Worm (Caenorhabditis elegans): ENCODE data around the gene srbc-63.

- TF ChIP-seq nhr-237 (tag; optimal IDR thresholded peaks at IDR 0.05) = no peak
- TF ChIP-seq sptf-1 (tag; optimal IDR thresholded peaks at IDR 0.05) = no peak
- no peak for TF ChIP-seq elt-3 (tag; optimal IDR thresholded peaks at IDR 0.05)
- TF ChIP-seq snpc-4 (tag; optimal IDR thresholded peaks at IDR 0.05) = no peak
- TF ChIP-seq ztf-11 (tag; optimal IDR thresholded peaks at IDR 0.05) = no peak
- no peak for TF ChIP-seq ham-2 (GFP tag; optimal IDR thresholded peaks at IDR 0.05)
- TF ChIP-seq mep-1 (tag; optimal IDR thresholded peaks at IDR 0.05) = no peak
- no peak for TF ChIP-seq ces-1 (GFP tag; optimal IDR thresholded peaks at IDR 0.05)
- no peak for TF ChIP-seq blmp-1 (tag; optimal IDR thresholded peaks at IDR 0.05)
- TF ChIP-seq sem-2 (GFP tag; optimal IDR thresholded peaks at IDR 0.05) = no peak
These were observed 23.6 kb upstream of the srbc-63 start for ce11 chrV:15436133-15436532.
